Worm (Caenorhabditis elegans): ENCODE data around the gene K07E3.9.

DNA sequence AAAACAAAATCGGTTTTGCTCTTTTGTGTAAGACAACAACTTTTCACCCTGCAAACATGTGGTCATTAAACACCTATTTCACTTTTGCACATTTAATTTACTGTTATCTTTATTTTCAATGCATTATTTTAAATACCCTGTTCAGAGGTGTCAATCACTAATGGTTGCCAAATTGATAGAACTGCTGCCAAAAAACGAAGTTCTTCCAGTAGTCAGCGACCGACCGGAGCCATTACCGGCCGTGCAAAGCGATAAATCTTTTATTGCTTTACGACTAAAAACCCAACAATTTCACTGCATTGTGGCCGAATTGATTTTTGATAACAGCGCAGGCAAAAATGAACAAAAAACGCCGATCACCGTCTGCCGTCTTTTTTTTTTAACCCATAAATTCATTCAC lies 33.5 kb upstream of the K07E3.9 start:
- TF ChIP-seq nhr-77 (tag; optimal IDR thresholded peaks at IDR 0.05), result no peak
- no peak for TF ChIP-seq elt-1 (tag; optimal IDR thresholded peaks at IDR 0.05)
- TF ChIP-seq nhr-12 (tag; optimal IDR thresholded peaks at IDR 0.05), result no peak
- no peak for TF ChIP-seq skn-1 (tag; optimal IDR thresholded peaks at IDR 0.05)
- TF ChIP-seq zag-1 (tag; optimal IDR thresholded peaks at IDR 0.05), result no peak

Data from whole organism, L2 larva.